Fruit fly (Drosophila melanogaster): Measurements from ENCODE around the gene CG15719.

CG15719 gene

dm6 chrX:12976131-12976530, 28.5 kb downstream of the CG15719 start, which contains the start of gene CG12716:
CG12716 (minus strand) TSS chrX:12976231.
- no peak for TF ChIP-seq EcR (GFP tag; optimal IDR thresholded peaks at IDR 0.05)
- TF ChIP-seq CG17806 (tag; optimal IDR thresholded peaks at IDR 0.05), result no peak
- TF ChIP-seq CG34367 (tag; optimal IDR thresholded peaks at IDR 0.05), result no peak
- no peak for TF ChIP-seq Pif1A (GFP tag; optimal IDR thresholded peaks at IDR 0.05)
- TF ChIP-seq CG4496 (GFP tag; IDR thresholded peaks at IDR 0.05), result no peak
- TF ChIP-seq CG12605 (GFP tag; IDR thresholded peaks at IDR 0.05), result no peak
- no peak for TF ChIP-seq Snoo (tag; optimal IDR thresholded peaks at IDR 0.05)
- TF ChIP-seq CG32121 (GFP tag; IDR thresholded peaks at IDR 0.05), result no peak
- TF ChIP-seq CG14655 (GFP tag; optimal IDR thresholded peaks at IDR 0.05), result no peak
- TF ChIP-seq fd96Ca (GFP tag; IDR thresholded peaks at IDR 0.05), result no peak
- no peak for TF ChIP-seq rn (GFP tag; IDR thresholded peaks at IDR 0.05)
- no peak for TF ChIP-seq CG8301 (tag; optimal IDR thresholded peaks at IDR 0.05)
- no peak for TF ChIP-seq CG13204 (GFP tag; optimal IDR thresholded peaks at IDR 0.05)
- no peak for TF ChIP-seq CG8159 (tag; optimal IDR thresholded peaks at IDR 0.05)
- TF ChIP-seq Pif1B (GFP tag; optimal IDR thresholded peaks at IDR 0.05), result no peak
- no peak for TF ChIP-seq CG9948 (tag; optimal IDR thresholded peaks at IDR 0.05)
- TF ChIP-seq Ets98B (GFP tag; IDR thresholded peaks at IDR 0.05), result no peak
- no peak for TF ChIP-seq CG15710 (tag; optimal IDR thresholded peaks at IDR 0.05)

dm6 chrX:12970411-12970810, 34.3 kb downstream of the CG15719 start, which contains the start of gene CG15721:
CG15721 (plus strand) TSS chrX:12970711.
- no peak for TF ChIP-seq D1 (tag; optimal IDR thresholded peaks at IDR 0.05)
- no peak for TF ChIP-seq Ets98B (GFP tag; IDR thresholded peaks at IDR 0.05)
- no peak for TF ChIP-seq CG34367 (tag; optimal IDR thresholded peaks at IDR 0.05)
- TF ChIP-seq EcR (GFP tag; optimal IDR thresholded peaks at IDR 0.05), result no peak
- TF ChIP-seq CG9948 (tag; optimal IDR thresholded peaks at IDR 0.05), result no peak
- no peak for TF ChIP-seq CG12605 (GFP tag; IDR thresholded peaks at IDR 0.05)
- TF ChIP-seq CG10348 (GFP tag; IDR thresholded peaks at IDR 0.05), result no peak
- no peak for TF ChIP-seq fd96Ca (GFP tag; IDR thresholded peaks at IDR 0.05)

dm6 chrX:12967296-12967938, 37.3 kb downstream of the CG15719 start, which contains the start of gene Mur11Da:
Mur11Da (plus strand) TSS chrX:12967888.
- TF ChIP-seq D1 (tag; optimal IDR thresholded peaks at IDR 0.05) (no peak), CG14655 (GFP tag; optimal IDR thresholded peaks at IDR 0.05) (no peak)

dm6 chrX:12958920-12959319, 45.8 kb downstream of the CG15719 start, which contains the start of gene CG32642:
CG32642 (plus strand) TSS chrX:12959220.
- no peak for TF ChIP-seq fd96Ca (GFP tag; IDR thresholded peaks at IDR 0.05)
- no peak for TF ChIP-seq Pif1B (GFP tag; optimal IDR thresholded peaks at IDR 0.05)
- TF ChIP-seq gl (tag; optimal IDR thresholded peaks at IDR 0.05), result no peak
- no peak for TF ChIP-seq CG8301 (tag; optimal IDR thresholded peaks at IDR 0.05)
- TF ChIP-seq CG34367 (tag; optimal IDR thresholded peaks at IDR 0.05), result no peak
- TF ChIP-seq D1 (tag; optimal IDR thresholded peaks at IDR 0.05), result no peak

dm6 chrX:12957412-12957895, 47.2 kb downstream of the CG15719 start, which contains the start of gene hec:
hec (minus strand) TSS chrX:12957462.
- TF ChIP-seq CG12605 (GFP tag; IDR thresholded peaks at IDR 0.05), result 0 out of 2 replicates have a peak, but pooled peaks have one; percentile 43
- no peak for TF ChIP-seq CG14655 (GFP tag; optimal IDR thresholded peaks at IDR 0.05)

All from whole organism, pupa.